Worm (Caenorhabditis elegans) whole organism, L4/young adult: ENCODE results near the gene C08B6.8.

Experiments
- W03F9.2 ChIP-seq: fragments of 150-350 bp; optimal IDR thresholded peaks from 2 replicates; lab custom pipeline; 2014; ENCODE audit warnings: missing biosample characterization, missing genetic modification characterization
- him-1 ChIP-seq: sonication (generic microtip); optimal IDR thresholded peaks from 2 replicates; lab custom pipeline; 2016; ENCODE audit warnings: missing genotype, missing genetic modification reagents, missing genetic modification characterization, missing compliant biosample characterization

ce11 chrV:10154698-10155097 is 20.3 kb downstream of the C08B6.8 start, which contains the start of gene srsx-29:
- TF ChIP-seq W03F9.2 (tag; lab: Kevin White, UChicago) (no peak), him-1 (tag; lab: Kevin White, UChicago) (no peak)
